Worm (Caenorhabditis elegans) whole organism, L4 larva: ENCODE measurements around the gene T25B2.4.

Source experiments
- D1046.2 ChIP-seq: fragments of 200-800 bp; sonication (Bioruptor generic); IDR thresholded peaks from 2 replicates; pipeline ENCODE4 v1.3.6; 2022; ENCODE audit warnings: missing genetic modification characterization, missing compliant biosample characterization
- F10B5.3 ChIP-seq: sonication (generic microtip); optimal IDR thresholded peaks from 2 replicates; lab custom pipeline; 2016; ENCODE audit warnings: mild to moderate bottlenecking, missing genetic modification characterization, missing compliant biosample characterization
- F44E2.7 ChIP-seq: fragments of 200-800 bp; sonication (Bioruptor generic); IDR thresholded peaks from 2 replicates; pipeline ENCODE4 v2.1.2; 2022; ENCODE audit warnings: missing genetic modification characterization, missing compliant biosample characterization
- F49E8.2 ChIP-seq: sonication (generic microtip); optimal IDR thresholded peaks from 2 replicates; lab custom pipeline; 2016; ENCODE audit warnings: missing compliant biosample characterization, mild to moderate bottlenecking, missing genetic modification characterization, borderline replicate concordance
- T26A8.4 ChIP-seq: fragments of 200-800 bp; sonication (Bioruptor generic); IDR thresholded peaks from 2 replicates; pipeline ENCODE4 v1.3.6; 2022; ENCODE audit warnings: missing genetic modification characterization, missing compliant biosample characterization
- Y48G9A.11 ChIP-seq: fragments of 200-800 bp; sonication (Bioruptor generic); IDR thresholded peaks from 2 replicates; pipeline ENCODE4 v1.3.6; 2022; ENCODE audit warnings: missing genetic modification reagents, missing genetic modification characterization, missing compliant biosample characterization
- Y5F2A.4 ChIP-seq: fragments of 200-800 bp; sonication (Bioruptor generic); optimal IDR thresholded peaks from 2 replicates; lab custom pipeline; 2018; ENCODE audit warnings: mild to moderate bottlenecking, missing genetic modification characterization, missing compliant biosample characterization
- aha-1 ChIP-seq: fragments of 150-350 bp; peaks from one replicate; lab custom pipeline; 2014; ENCODE audit warnings: missing biosample characterization, missing genetic modification characterization
- ama-1 ChIP-seq: fragments of 150-350 bp; optimal IDR thresholded peaks from 2 replicates; lab custom pipeline; 2014; ENCODE audit warnings: inconsistent platforms, mixed read lengths
- ceh-20 ChIP-seq: fragments of 200-800 bp; sonication (Bioruptor generic); IDR thresholded peaks from 2 replicates; pipeline ENCODE4 v1.3.6; 2022; ENCODE audit warnings: missing genetic modification reagents, missing genetic modification characterization, missing compliant biosample characterization
- ceh-28 ChIP-seq: fragments of 150-350 bp; optimal IDR thresholded peaks from 2 replicates; lab custom pipeline; 2014; ENCODE audit warnings: missing biosample characterization, missing genetic modification reagents, missing genetic modification characterization
- ceh-44 ChIP-seq: fragments of 200-800 bp; sonication (Bioruptor generic); IDR thresholded peaks from 2 replicates; pipeline ENCODE4 v1.3.6; 2022; ENCODE audit warnings: missing genetic modification reagents, missing genetic modification characterization, missing compliant biosample characterization
- daf-12 ChIP-seq: fragments of 150-350 bp; optimal IDR thresholded peaks from 2 replicates; lab custom pipeline; 2014; ENCODE audit warnings: missing biosample characterization, missing genetic modification reagents, missing genetic modification characterization
- daf-8 ChIP-seq: fragments of 200-800 bp; sonication (Bioruptor generic); IDR thresholded peaks from 2 replicates; pipeline ENCODE4 v1.3.6; 2022; ENCODE audit warnings: missing genetic modification characterization, missing compliant biosample characterization
- dmd-8 ChIP-seq: fragments of 200-800 bp; sonication (Bioruptor generic); IDR thresholded peaks from 2 replicates; pipeline ENCODE4 v1.3.6; 2022; ENCODE audit warnings: missing genetic modification characterization, missing compliant biosample characterization
- dmd-9 ChIP-seq: fragments of 200-800 bp; sonication (Bioruptor generic); IDR thresholded peaks from 2 replicates; pipeline ENCODE4 v1.3.6; 2022; ENCODE audit warnings: missing genetic modification reagents, missing genetic modification characterization, missing compliant biosample characterization
- dpl-1 ChIP-seq: fragments of 150-350 bp; optimal IDR thresholded peaks from 2 replicates; lab custom pipeline; 2014; ENCODE audit warnings: missing biosample characterization, missing genetic modification reagents, missing genetic modification characterization
- dve-1 ChIP-seq: sonication (generic microtip); optimal IDR thresholded peaks from 2 replicates; lab custom pipeline; 2017; ENCODE audit warnings: antibody characterized with exemption, mild to moderate bottlenecking, missing genetic modification characterization, missing compliant biosample characterization; ENCODE audit not compliant: insufficient read depth
- egl-27 ChIP-seq: sonication (generic microtip); optimal IDR thresholded peaks from 3 replicates; lab custom pipeline; 2017; ENCODE audit warnings: missing biosample characterization, missing genetic modification reagents, missing genetic modification characterization
- egl-43 ChIP-seq: fragments of 200-800 bp; sonication (Bioruptor generic); IDR thresholded peaks from 2 replicates; pipeline ENCODE4 v1.3.6; 2022; ENCODE audit warnings: missing genetic modification reagents, missing genetic modification characterization, missing compliant biosample characterization
- fkh-10 ChIP-seq: fragments of 150-350 bp; optimal IDR thresholded peaks from 2 replicates; lab custom pipeline; 2014; ENCODE audit warnings: missing biosample characterization, missing genetic modification reagents, missing genetic modification characterization
- hlh-11 ChIP-seq: fragments of 200-800 bp; sonication (Bioruptor generic); optimal IDR thresholded peaks from 2 replicates; lab custom pipeline; 2018; ENCODE audit warnings: mild to moderate bottlenecking, missing genetic modification characterization, missing compliant biosample characterization
- hlh-30 ChIP-seq: sonication (generic microtip); optimal IDR thresholded peaks from 2 replicates; lab custom pipeline; 2017; ENCODE audit warnings: antibody characterized with exemption, mild to moderate bottlenecking, missing genetic modification characterization, missing compliant biosample characterization; ENCODE audit not compliant: insufficient read depth
- lim-7 ChIP-seq: fragments of 200-800 bp; sonication (Bioruptor generic); IDR thresholded peaks from 2 replicates; pipeline ENCODE4 v1.3.6; 2022; ENCODE audit warnings: missing genetic modification characterization, missing compliant biosample characterization
- lin-13 ChIP-seq: fragments of 150-350 bp; optimal IDR thresholded peaks from 2 replicates; lab custom pipeline; 2014; ENCODE audit warnings: missing biosample characterization, missing genetic modification reagents, missing genetic modification characterization
- madf-9 ChIP-seq: fragments of 200-800 bp; sonication (Bioruptor generic); conservative IDR thresholded peaks from 2 replicates; pipeline ENCODE4 v1.3.6; 2022; ENCODE audit warnings: missing genetic modification reagents, missing genetic modification characterization, missing compliant biosample characterization
- mdl-1 ChIP-seq, 2 experiments: fragments of 150-350 bp in 1 of 2; sonication (generic microtip) in 1 of 2; optimal IDR thresholded peaks; 2 replicates each; lab custom pipeline; 2014 to 2017; ENCODE audit warnings: missing biosample characterization in 2 of 2, missing genetic modification characterization in 2 of 2
- mep-1 ChIP-seq: fragments of 150-350 bp; sonication (generic microtip); optimal IDR thresholded peaks from 3 replicates; lab custom pipeline; 2014; ENCODE audit warnings: missing biosample characterization, missing genetic modification characterization
- mes-2 ChIP-seq: sonication (generic microtip); optimal IDR thresholded peaks from 2 replicates; lab custom pipeline; 2016; ENCODE audit warnings: missing genotype, mild to moderate bottlenecking, missing genetic modification characterization, missing compliant biosample characterization; ENCODE audit not compliant: poor library complexity, severe bottlenecking
- mxl-2 ChIP-seq: fragments of 200-800 bp; sonication (Bioruptor generic); conservative IDR thresholded peaks from 2 replicates; pipeline ENCODE4 v1.3.6; 2022; ENCODE audit warnings: missing genetic modification reagents, missing genetic modification characterization, missing compliant biosample characterization
- nhr-10 ChIP-seq: fragments of 150-350 bp; optimal IDR thresholded peaks from 2 replicates; lab custom pipeline; 2014; ENCODE audit warnings: missing biosample characterization, missing genetic modification characterization
- nhr-111 ChIP-seq: fragments of 200-800 bp; sonication (Bioruptor generic); optimal IDR thresholded peaks from 2 replicates; lab custom pipeline; 2018; ENCODE audit warnings: mild to moderate bottlenecking, missing genetic modification characterization, missing compliant biosample characterization
- nhr-41 ChIP-seq: fragments of 200-800 bp; sonication (Bioruptor generic); IDR thresholded peaks from 2 replicates; pipeline ENCODE4 v1.3.6; 2022; ENCODE audit warnings: missing genetic modification reagents, missing genetic modification characterization, missing compliant biosample characterization
- nhr-6 ChIP-seq: fragments of 150-350 bp; optimal IDR thresholded peaks from 2 replicates; lab custom pipeline; 2014; ENCODE audit warnings: missing biosample characterization, missing genetic modification characterization
- nhr-76 ChIP-seq: fragments of 150-350 bp; optimal IDR thresholded peaks from 2 replicates; lab custom pipeline; 2014; ENCODE audit warnings: missing biosample characterization, missing genetic modification characterization
- nhr-77 ChIP-seq: fragments of 150-350 bp; optimal IDR thresholded peaks from 2 replicates; lab custom pipeline; 2014; ENCODE audit warnings: missing biosample characterization, missing genetic modification characterization
- php-3 ChIP-seq: fragments of 200-800 bp; sonication (Bioruptor generic); IDR thresholded peaks from 2 replicates; pipeline ENCODE4 v1.3.6; 2022; ENCODE audit warnings: missing genetic modification reagents, missing genetic modification characterization, missing compliant biosample characterization
- pqm-1 ChIP-seq: sonication (generic microtip); optimal IDR thresholded peaks from 2 replicates; lab custom pipeline; 2017; ENCODE audit warnings: missing biosample characterization, missing genetic modification characterization
- set-16 ChIP-seq: fragments of 200-800 bp; sonication (Bioruptor generic); IDR thresholded peaks from 2 replicates; pipeline ENCODE4 v1.3.6; 2022; ENCODE audit warnings: missing genetic modification reagents, missing genetic modification characterization, missing compliant biosample characterization
- spr-1 ChIP-seq: sonication (generic microtip); optimal IDR thresholded peaks from 2 replicates; lab custom pipeline; 2016; ENCODE audit warnings: mild to moderate bottlenecking, missing genetic modification characterization, missing compliant biosample characterization
- spr-3 ChIP-seq: fragments of 200-800 bp; sonication (Bioruptor generic); optimal IDR thresholded peaks from 2 replicates; lab custom pipeline; 2018; ENCODE audit warnings: mild to moderate bottlenecking, missing genetic modification characterization, missing compliant biosample characterization
- unc-62 ChIP-seq, 3 experiments: fragments of 150-350 bp in 1 of 3; sonication (generic microtip); optimal IDR thresholded peaks in 2 of 3; peaks in 1 of 3; 1 replicate in 1 of 3; 2 replicates in 2 of 3; lab custom pipeline; 2014 to 2017; ENCODE audit warnings: missing biosample characterization in 3 of 3, missing genetic modification characterization in 3 of 3, missing genetic modification reagents in 3 of 3, missing genotype in 1 of 3
- vab-7 ChIP-seq: fragments of 200-800 bp; sonication (Bioruptor generic); IDR thresholded peaks from 2 replicates; pipeline ENCODE4 v1.3.6; 2022; ENCODE audit warnings: missing genetic modification reagents, missing genetic modification characterization, missing compliant biosample characterization
- zfp-2 ChIP-seq: sonication (generic microtip); optimal IDR thresholded peaks from 2 replicates; lab custom pipeline; 2016; ENCODE audit warnings: mild to moderate bottlenecking, missing genetic modification characterization, missing compliant biosample characterization
- zip-11 ChIP-seq: fragments of 200-800 bp; sonication (Bioruptor generic); IDR thresholded peaks from 2 replicates; pipeline ENCODE4 v1.3.6; 2022; ENCODE audit warnings: missing genetic modification characterization, missing compliant biosample characterization
- zip-2 ChIP-seq: fragments of 150-350 bp; optimal IDR thresholded peaks from 2 replicates; lab custom pipeline; 2014; ENCODE audit warnings: missing biosample characterization, missing genetic modification characterization
- ztf-11 ChIP-seq: fragments of 150-350 bp; optimal IDR thresholded peaks from 2 replicates; lab custom pipeline; 2014; ENCODE audit warnings: missing biosample characterization, missing genetic modification characterization

The T25B2.4 gene

ce11 chrX:6211322-6211820 is 33.3 kb downstream of the T25B2.4 start:
- TF ChIP-seq aha-1 = no peak
- peak in 1 of 2 experiments; percentile 94 for TF ChIP-seq unc-62 (GFP tag; optimal IDR thresholded peaks at IDR 0.05 in 1 of 2; lab: Kevin White, UChicago)
- no peak for TF ChIP-seq unc-62 (tag; optimal IDR thresholded peaks at IDR 0.05; lab: Kevin White, UChicago)

ce11 chrX:6216551-6216950 is 38.5 kb downstream of the T25B2.4 start, which contains the start of gene lrch-1:
Gene lrch-1, minus strand, starts transcription at chrX:6216651.
- no peak for TF ChIP-seq nhr-10 (tag; lab: Kevin White, UChicago)
- TF ChIP-seq aha-1 = peak; percentile 2

- TF ChIP-seq set-16 (GFP tag; lab: Robert Waterston, UW) = no peak
- TF ChIP-seq nhr-111 (GFP tag; lab: Kevin White, UChicago) = no peak
- no peak for TF ChIP-seq ama-1 (lab: Kevin White, UChicago)
- TF ChIP-seq Y48G9A.11 (GFP tag; lab: Robert Waterston, UW) = peak; percentile 61; the same call in 1 of the 2 replicates
- TF ChIP-seq spr-3 = peak; percentile 47
- peak; percentile 75 for TF ChIP-seq T26A8.4
- no peak for TF ChIP-seq zip-11
- no peak for TF ChIP-seq Y5F2A.4 (GFP tag; lab: Kevin White, UChicago)
- TF ChIP-seq madf-9 (GFP tag; lab: Robert Waterston, UW) = peak; percentile 56
- no peak for TF ChIP-seq daf-8
- TF ChIP-seq lim-7 (GFP tag; lab: Robert Waterston, UW) = peak; percentile 83
- TF ChIP-seq php-3 (GFP tag; lab: Robert Waterston, UW) = 0 out of 2 replicates have a peak, but pooled peaks have one; percentile 36
- peak; percentile 76; the same call in 1 of the 2 replicates for TF ChIP-seq ceh-44 (GFP tag; lab: Robert Waterston, UW)
- TF ChIP-seq lin-13 = no peak
- no peak for TF ChIP-seq F10B5.3 (tag; lab: Kevin White, UChicago)
- no peak for TF ChIP-seq nhr-6 (tag; lab: Kevin White, UChicago)
- no peak for TF ChIP-seq mdl-1 (tag; optimal IDR thresholded peaks at IDR 0.05; lab: Kevin White, UChicago)
- no peak for TF ChIP-seq zip-2
- peak; percentile 71 for TF ChIP-seq mep-1 (tag; lab: Kevin White, UChicago)
- peak; percentile 87 for TF ChIP-seq egl-43 (GFP tag; lab: Robert Waterston, UW)
- peak; percentile 31 for TF ChIP-seq dve-1 (tag; lab: Kevin White, UChicago)
- no peak for TF ChIP-seq egl-27 (tag; lab: Kevin White, UChicago)
- TF ChIP-seq vab-7 (GFP tag; lab: Robert Waterston, UW) = peak; percentile 89
- TF ChIP-seq F49E8.2 (tag; lab: Kevin White, UChicago) = peak; percentile 3
- TF ChIP-seq hlh-11 (tag; lab: Kevin White, UChicago) = peak; percentile 55
- peak; percentile 57; the same call in 1 of the 2 replicates for TF ChIP-seq ceh-20 (GFP tag; lab: Robert Waterston, UW)
- no peak for TF ChIP-seq ceh-28
- TF ChIP-seq D1046.2 (GFP tag; lab: Robert Waterston, UW) = peak; percentile 83; the same call in 1 of the 2 replicates
- no peak for TF ChIP-seq dpl-1 (GFP tag; lab: Kevin White, UChicago)
- TF ChIP-seq hlh-30 (tag; lab: Kevin White, UChicago) = peak; percentile 29
- TF ChIP-seq nhr-77 (tag; lab: Kevin White, UChicago) = peak; percentile 25
- no peak for TF ChIP-seq fkh-10 (GFP tag; lab: Kevin White, UChicago)
- peak; percentile 62; the same call in 1 of the 2 replicates for TF ChIP-seq F44E2.7
- no peak for TF ChIP-seq daf-12 (tag; lab: Kevin White, UChicago)
- no peak for TF ChIP-seq mxl-2 (GFP tag; lab: Robert Waterston, UW)
- no peak for TF ChIP-seq dmd-9 (GFP tag; lab: Robert Waterston, UW)
- TF ChIP-seq zfp-2 (tag; lab: Kevin White, UChicago) = peak; percentile 17
- TF ChIP-seq nhr-41 (GFP tag; lab: Robert Waterston, UW) = peak; percentile 74; the same call in 1 of the 2 replicates
- TF ChIP-seq mes-2 (tag; lab: Kevin White, UChicago) = peak; percentile 80
- peak; percentile 26 for TF ChIP-seq spr-1 (tag; lab: Kevin White, UChicago)
- TF ChIP-seq dmd-8 (GFP tag; lab: Robert Waterston, UW) = 0 out of 2 replicates have a peak, but pooled peaks have one; percentile 63
- no peak for TF ChIP-seq nhr-76 (tag; lab: Kevin White, UChicago)
- TF ChIP-seq pqm-1 = no peak
- TF ChIP-seq ztf-11 (tag; lab: Kevin White, UChicago) = no peak
Measured at ce11 chrX:6219892-6220291, 41.8 kb downstream of the T25B2.4 start.
